Worm (Caenorhabditis elegans) whole organism, L2 larva: Measurements from ENCODE around the gene str-43.
A peak's percentile ranks its signal among the peaks of the same experiment; 100 is the strongest.

Source experiments
- F13H6.1 ChIP-seq: sonication (generic microtip); optimal IDR thresholded peaks from 2 replicates; lab custom pipeline; 2016; ENCODE audit warnings: missing genetic modification characterization, missing compliant biosample characterization
- Y55F3AM.14 ChIP-seq: fragments of 200-800 bp; sonication (Bioruptor generic); optimal IDR thresholded peaks from 2 replicates; lab custom pipeline; 2018; ENCODE audit warnings: mild to moderate bottlenecking, missing genetic modification characterization, missing compliant biosample characterization
- aly-2 ChIP-seq: fragments of 150-350 bp; optimal IDR thresholded peaks from 2 replicates; lab custom pipeline; 2014; ENCODE audit warnings: missing biosample characterization, missing genetic modification characterization
- ceh-82 ChIP-seq: fragments of 150-350 bp; optimal IDR thresholded peaks from 2 replicates; lab custom pipeline; 2014; ENCODE audit warnings: missing biosample characterization, missing genetic modification characterization
- crh-2 ChIP-seq: sonication (generic microtip); optimal IDR thresholded peaks from 2 replicates; lab custom pipeline; 2017; ENCODE audit warnings: missing biosample characterization, missing genetic modification characterization
- dmd-4 ChIP-seq: sonication (generic microtip); optimal IDR thresholded peaks from 2 replicates; lab custom pipeline; 2017; ENCODE audit warnings: missing biosample characterization, missing genetic modification characterization
- egl-27 ChIP-seq: sonication (generic microtip); optimal IDR thresholded peaks from 3 replicates; lab custom pipeline; 2017; ENCODE audit warnings: missing biosample characterization, missing genetic modification reagents, missing genetic modification characterization
- elt-1 ChIP-seq: fragments of 150-350 bp; optimal IDR thresholded peaks from 2 replicates; lab custom pipeline; 2014; ENCODE audit warnings: missing biosample characterization, missing genetic modification characterization
- fos-1 ChIP-seq: fragments of 150-350 bp; optimal IDR thresholded peaks from 2 replicates; lab custom pipeline; 2014; ENCODE audit warnings: missing biosample characterization, missing genetic modification characterization
- lsy-2 ChIP-seq, 2 experiments: fragments of 150-350 bp in 1 of 2; sonication (generic microtip) in 1 of 2; optimal IDR thresholded peaks; 2 replicates each; lab custom pipeline; 2014 to 2017; ENCODE audit warnings: missing biosample characterization in 2 of 2, missing genetic modification characterization in 2 of 2
- mab-5 ChIP-seq: fragments of 150-350 bp; optimal IDR thresholded peaks from 2 replicates; lab custom pipeline; 2014; ENCODE audit warnings: missing biosample characterization, missing genetic modification characterization
- mbf-1 ChIP-seq: sonication (generic microtip); optimal IDR thresholded peaks from 2 replicates; lab custom pipeline; 2017; ENCODE audit warnings: missing biosample characterization, missing genetic modification characterization
- mdl-1 ChIP-seq, 2 experiments: fragments of 150-350 bp in 1 of 2; sonication (generic microtip) in 1 of 2; optimal IDR thresholded peaks; 2 replicates each; lab custom pipeline; 2017; ENCODE audit warnings: missing biosample characterization in 2 of 2, missing genetic modification characterization in 2 of 2
- nhr-11 ChIP-seq: fragments of 150-350 bp; optimal IDR thresholded peaks from 2 replicates; lab custom pipeline; 2014; ENCODE audit warnings: missing biosample characterization, missing genetic modification characterization
- nhr-12 ChIP-seq: fragments of 150-350 bp; optimal IDR thresholded peaks from 2 replicates; lab custom pipeline; 2014; ENCODE audit warnings: missing biosample characterization, missing genetic modification characterization
- nhr-21 ChIP-seq: fragments of 150-350 bp; optimal IDR thresholded peaks from 2 replicates; lab custom pipeline; 2014; ENCODE audit warnings: missing biosample characterization, missing genetic modification characterization
- nhr-23 ChIP-seq: fragments of 150-350 bp; optimal IDR thresholded peaks from 2 replicates; lab custom pipeline; 2014; ENCODE audit warnings: missing biosample characterization, missing genetic modification reagents, missing genetic modification characterization
- nhr-237 ChIP-seq: fragments of 150-350 bp; optimal IDR thresholded peaks from 2 replicates; lab custom pipeline; 2014; ENCODE audit warnings: missing biosample characterization, missing genetic modification characterization
- nhr-25 ChIP-seq: fragments of 150-350 bp; sonication (generic microtip); optimal IDR thresholded peaks from 3 replicates; lab custom pipeline; 2014; ENCODE audit warnings: missing biosample characterization, missing genetic modification characterization
- nhr-77 ChIP-seq: fragments of 150-350 bp; optimal IDR thresholded peaks from 2 replicates; lab custom pipeline; 2014; ENCODE audit warnings: missing biosample characterization, missing genetic modification characterization
- skn-1 ChIP-seq: sonication (generic microtip); optimal IDR thresholded peaks from 2 replicates; lab custom pipeline; 2017; ENCODE audit warnings: missing biosample characterization, missing genetic modification characterization
- sma-9 ChIP-seq, 2 experiments: fragments of 150-350 bp in 1 of 2; sonication (generic microtip) in 1 of 2; optimal IDR thresholded peaks; 2 replicates each; lab custom pipeline; 2014 to 2016; ENCODE audit warnings: missing genetic modification characterization in 2 of 2, mild to moderate bottlenecking in 1 of 2, missing biosample characterization in 1 of 2, missing compliant biosample characterization in 1 of 2, missing genetic modification reagents in 1 of 2, moderate library complexity in 1 of 2
- snpc-4 ChIP-seq: fragments of 150-350 bp; optimal IDR thresholded peaks from 2 replicates; lab custom pipeline; 2014; ENCODE audit warnings: missing biosample characterization, missing genetic modification characterization
- unc-39 ChIP-seq: fragments of 150-350 bp; optimal IDR thresholded peaks from 2 replicates; lab custom pipeline; 2014; ENCODE audit warnings: missing biosample characterization, missing genetic modification characterization
- unc-55 ChIP-seq: fragments of 150-350 bp; sonication (generic microtip); optimal IDR thresholded peaks from 3 replicates; lab custom pipeline; 2014; ENCODE audit warnings: missing biosample characterization, missing genetic modification reagents, missing genetic modification characterization
- unc-62 ChIP-seq: fragments of 150-350 bp; optimal IDR thresholded peaks from 2 replicates; lab custom pipeline; 2014; ENCODE audit warnings: missing biosample characterization, missing genetic modification reagents, missing genetic modification characterization
- zag-1 ChIP-seq: fragments of 150-350 bp; optimal IDR thresholded peaks from 2 replicates; lab custom pipeline; 2014; ENCODE audit warnings: missing biosample characterization, missing genetic modification characterization
- ztf-1 ChIP-seq: fragments of 200-800 bp; sonication (Bioruptor generic); conservative IDR thresholded peaks from 2 replicates; pipeline ENCODE4 v1.3.6; 2022; ENCODE audit warnings: missing genetic modification characterization, missing compliant biosample characterization
- ztf-11 ChIP-seq: sonication (generic microtip); optimal IDR thresholded peaks from 2 replicates; lab custom pipeline; 2017; ENCODE audit warnings: missing biosample characterization, missing genetic modification characterization
- ztf-4 ChIP-seq: fragments of 150-350 bp; optimal IDR thresholded peaks from 2 replicates; lab custom pipeline; 2014; ENCODE audit warnings: missing biosample characterization, missing genetic modification characterization

str-43 gene

ce11 chrV:15781086-15781485 is 29.1 kb upstream of the str-43 start, which contains the start of gene T26E4.2:
Gene T26E4.2, plus strand, starts transcription at chrV:15781386.
- no peak for TF ChIP-seq egl-27 (tag; lab: Kevin White, UChicago)
- TF ChIP-seq unc-39 (tag; lab: Kevin White, UChicago) = no peak
- no peak for TF ChIP-seq nhr-23
- no peak for TF ChIP-seq nhr-11 (tag; lab: Kevin White, UChicago)
- TF ChIP-seq unc-62 (GFP tag; lab: Kevin White, UChicago) = no peak
- TF ChIP-seq nhr-77 (tag; lab: Kevin White, UChicago) = no peak
- TF ChIP-seq ztf-1 = no peak
- TF ChIP-seq aly-2 (tag; lab: Kevin White, UChicago) = no peak
- TF ChIP-seq unc-55 (GFP tag; lab: Kevin White, UChicago) = no peak
- no peak for TF ChIP-seq ceh-82
- no peak for TF ChIP-seq Y55F3AM.14 (GFP tag; lab: Kevin White, UChicago)
- TF ChIP-seq ztf-4 (tag; lab: Kevin White, UChicago) = no peak
- TF ChIP-seq dmd-4 (tag; lab: Kevin White, UChicago) = no peak
- TF ChIP-seq, all 48 proteins: peak for 0

- no peak for TF ChIP-seq mdl-1 (tag; optimal IDR thresholded peaks at IDR 0.05; lab: Kevin White, UChicago)
- no peak for TF ChIP-seq mbf-1 (tag; lab: Kevin White, UChicago)
- TF ChIP-seq nhr-11 (tag; lab: Kevin White, UChicago) = no peak
- TF ChIP-seq nhr-21 = no peak
- TF ChIP-seq fos-1 (tag; lab: Kevin White, UChicago) = no peak
- no peak for TF ChIP-seq ztf-4 (tag; lab: Kevin White, UChicago)
- no peak for TF ChIP-seq egl-27 (tag; lab: Kevin White, UChicago)
- no peak for TF ChIP-seq nhr-25 (tag; lab: Kevin White, UChicago)
- no peak for TF ChIP-seq crh-2 (tag; lab: Kevin White, UChicago)
Observed at ce11 chrV:15779128-15779729, 27.3 kb upstream of the str-43 start, which contains the start of the genes nhr-285 and irld-52. Gene nhr-285, minus strand, starts transcription at chrV:15779228. Gene irld-52, plus strand, starts transcription at chrV:15779679.

- TF ChIP-seq mab-5 (no peak), ceh-82 (no peak), ztf-11 (tag; lab: Kevin White, UChicago) (no peak), crh-2 (tag; lab: Kevin White, UChicago) (no peak), skn-1 (no peak)
- TF ChIP-seq, all 48 proteins: peak for 0
Observed at ce11 chrV:15776651-15777050, 24.7 kb upstream of the str-43 start, which contains the start of gene nhr-283. Gene nhr-283, minus strand, starts transcription at chrV:15776751.

- TF ChIP-seq F13H6.1 (tag; lab: Kevin White, UChicago) (no peak), egl-27 (tag; lab: Kevin White, UChicago) (no peak), mdl-1 (tag; optimal IDR thresholded peaks at IDR 0.05; lab: Kevin White, UChicago) (peak in 1 of 2 experiments; percentile 1), sma-9 (GFP tag; optimal IDR thresholded peaks at IDR 0.05; lab: Kevin White, UChicago) (peak; percentile 29), sma-9 (tag; optimal IDR thresholded peaks at IDR 0.05; lab: Kevin White, UChicago) (no peak)
Observed at ce11 chrV:15773941-15774340, 22.0 kb upstream of the str-43 start.

- TF ChIP-seq nhr-12 (tag; lab: Kevin White, UChicago) = no peak
Observed at ce11 chrV:15773141-15773540, 21.2 kb upstream of the str-43 start, which contains the start of gene nhr-60. Gene nhr-60, minus strand, starts transcription at chrV:15773241.

ce11 chrV:15769072-15769471 is 17.1 kb upstream of the str-43 start, which contains the start of gene F57A10.4:
Gene F57A10.4, plus strand, starts transcription at chrV:15769438.
- TF ChIP-seq zag-1 (tag; lab: Kevin White, UChicago) (no peak), aly-2 (tag; lab: Kevin White, UChicago) (no peak), unc-39 (tag; lab: Kevin White, UChicago) (no peak), nhr-237 (tag; lab: Kevin White, UChicago) (no peak), ztf-11 (tag; lab: Kevin White, UChicago) (no peak), egl-27 (tag; lab: Kevin White, UChicago) (no peak), elt-1 (tag; lab: Kevin White, UChicago) (no peak), lsy-2 (tag; optimal IDR thresholded peaks at IDR 0.05; lab: Kevin White, UChicago) (no peak), snpc-4 (tag; lab: Kevin White, UChicago) (no peak), nhr-11 (tag; lab: Kevin White, UChicago) (no peak)
